Fruit fly (Drosophila melanogaster) whole organism: ENCODE results near the gene Oseg5.

Experiments used
- CG8478 ChIP-seq: fragments of >200 bp; optimal IDR thresholded peaks from 2 replicates; lab custom pipeline; 2018; ENCODE audit warnings: inconsistent platforms
- Dll ChIP-seq: fragments of >200 bp; optimal IDR thresholded peaks from 2 replicates; lab custom pipeline; 2017
- EcR ChIP-seq, 2 experiments: fragments of >200 bp; optimal IDR thresholded peaks; 2 replicates each; lab custom pipeline; 2017; ENCODE audit warnings: missing biosample characterization in 2 of 2, missing genetic modification characterization in 2 of 2, missing genetic modification reagents in 2 of 2
- pan ChIP-seq: fragments of >200 bp; optimal IDR thresholded peaks from 2 replicates; lab custom pipeline; 2017
- psq ChIP-seq: fragments of >200 bp; optimal IDR thresholded peaks from 2 replicates; lab custom pipeline; 2017
- usp ChIP-seq: fragments of >200 bp; optimal IDR thresholded peaks from 2 replicates; lab custom pipeline; 2017; ENCODE audit warnings: missing biosample characterization, missing genetic modification characterization, mixed read lengths

Gene Oseg5

dm6 chr2L:20821249-20822024 is 14.2 kb downstream of the Oseg5 start:
- TF ChIP-seq EcR (GFP tag; optimal IDR thresholded peaks at IDR 0.05; lab: Kevin White, UChicago) (no peak), psq (lab: Kevin White, UChicago) (no peak), Dll (lab: Kevin White, UChicago) (no peak), CG8478 (lab: Kevin White, UChicago) (no peak), pan (no peak), usp (no peak)

- TF ChIP-seq EcR (GFP tag; optimal IDR thresholded peaks at IDR 0.05; lab: Kevin White, UChicago) (no peak), CG8478 (lab: Kevin White, UChicago) (no peak), usp (no peak), pan (no peak), Dll (lab: Kevin White, UChicago) (no peak), psq (lab: Kevin White, UChicago) (no peak)
Measured at dm6 chr2L:20820767-20821166, 14.9 kb downstream of the Oseg5 start, which contains the start of gene CheB38c. Gene CheB38c, minus strand, starts transcription at chr2L:20820867.

dm6 chr2L:20818432-20818831 is 17.2 kb downstream of the Oseg5 start, which contains the start of gene CheB38a:
Gene CheB38a, minus strand, starts transcription at chr2L:20818532.
- no peak for TF ChIP-seq pan
- no peak for TF ChIP-seq psq (lab: Kevin White, UChicago)
- TF ChIP-seq EcR (GFP tag; optimal IDR thresholded peaks at IDR 0.05; lab: Kevin White, UChicago), result no peak
- TF ChIP-seq CG8478 (lab: Kevin White, UChicago), result no peak
- TF ChIP-seq Dll (lab: Kevin White, UChicago), result no peak
- no peak for TF ChIP-seq usp

dm6 chr2L:20817170-20817569 is 18.5 kb downstream of the Oseg5 start, which contains the start of gene CheB38b:
Gene CheB38b, minus strand, starts transcription at chr2L:20817270.
- TF ChIP-seq pan (no peak), Dll (lab: Kevin White, UChicago) (no peak), psq (lab: Kevin White, UChicago) (no peak), usp (no peak)

- TF ChIP-seq pan (no peak), CG8478 (lab: Kevin White, UChicago) (no peak), Dll (lab: Kevin White, UChicago) (no peak), psq (lab: Kevin White, UChicago) (no peak), usp (no peak), EcR (GFP tag; optimal IDR thresholded peaks at IDR 0.05; lab: Kevin White, UChicago) (no peak)
Measured at dm6 chr2L:20816140-20816539, 19.5 kb downstream of the Oseg5 start, which contains the start of gene CG33322. Gene CG33322, minus strand, starts transcription at chr2L:20816240.

dm6 chr2L:20812283-20813189 is 23.1 kb downstream of the Oseg5 start:
- TF ChIP-seq pan (no peak), EcR (GFP tag; optimal IDR thresholded peaks at IDR 0.05; lab: Kevin White, UChicago) (peak in 1 of 2 experiments; percentile 38)

- TF ChIP-seq pan (no peak), CG8478 (lab: Kevin White, UChicago) (no peak), EcR (GFP tag; optimal IDR thresholded peaks at IDR 0.05; lab: Kevin White, UChicago) (no peak), usp (no peak), Dll (lab: Kevin White, UChicago) (no peak), psq (lab: Kevin White, UChicago) (no peak)
Measured at dm6 chr2L:20811039-20811652, 24.5 kb downstream of the Oseg5 start.

dm6 chr2L:20809229-20809628 is 26.4 kb downstream of the Oseg5 start:
- no peak for TF ChIP-seq CG8478 (lab: Kevin White, UChicago)

- no peak for TF ChIP-seq usp
- no peak for TF ChIP-seq Dll (lab: Kevin White, UChicago)
- no peak for TF ChIP-seq CG8478 (lab: Kevin White, UChicago)
- TF ChIP-seq pan, result no peak
- no peak for TF ChIP-seq EcR (GFP tag; optimal IDR thresholded peaks at IDR 0.05; lab: Kevin White, UChicago)
Measured at dm6 chr2L:20808510-20809195, 27.0 kb downstream of the Oseg5 start.

dm6 chr2L:20807617-20808509 is 27.8 kb downstream of the Oseg5 start:
- no peak for TF ChIP-seq CG8478 (lab: Kevin White, UChicago)
- TF ChIP-seq usp, result no peak
- no peak for TF ChIP-seq pan
- TF ChIP-seq Dll (lab: Kevin White, UChicago), result no peak
- no peak for TF ChIP-seq EcR (GFP tag; optimal IDR thresholded peaks at IDR 0.05; lab: Kevin White, UChicago)
- TF ChIP-seq psq (lab: Kevin White, UChicago), result no peak
